Worm (Caenorhabditis elegans): ENCODE results near the gene B0285.6.

B0285.6 gene

ce11 chrIII:4401142-4401541, 51.2 kb downstream of the B0285.6 start, which contains the start of gene R07E5.15:
Gene R07E5.15 (plus strand): TSS chrIII:4401442.
- TF ChIP-seq mes-4 (tag; optimal IDR thresholded peaks at IDR 0.05), result no peak
- TF ChIP-seq egrh-3 (GFP tag; IDR thresholded peaks at IDR 0.05), result no peak
- TF ChIP-seq ztf-3 (GFP tag; optimal IDR thresholded peaks at IDR 0.05), result no peak
- TF ChIP-seq hsf-1 (GFP tag; IDR thresholded peaks at IDR 0.05), result no peak
- no peak for TF ChIP-seq ama-1 (optimal IDR thresholded peaks at IDR 0.05)
- no peak for TF ChIP-seq ama-1 (GFP tag; optimal IDR thresholded peaks at IDR 0.05)
- no peak for TF ChIP-seq B0035.1 (tag; optimal IDR thresholded peaks at IDR 0.05)
- TF ChIP-seq athp-1 (tag; optimal IDR thresholded peaks at IDR 0.05), result no peak
- no peak for TF ChIP-seq hmg-20 (GFP tag; IDR thresholded peaks at IDR 0.05)
- no peak for TF ChIP-seq xnd-1 (tag; optimal IDR thresholded peaks at IDR 0.05)
- no peak for TF ChIP-seq hlh-26 (GFP tag; conservative IDR thresholded peaks at IDR 0.05)
- no peak for TF ChIP-seq attf-5 (GFP tag; optimal IDR thresholded peaks at IDR 0.05)
- TF ChIP-seq D2030.7 (GFP tag; IDR thresholded peaks at IDR 0.05), result no peak
- no peak for TF ChIP-seq ztf-26 (tag; optimal IDR thresholded peaks at IDR 0.05)
- no peak for TF ChIP-seq Y95B8A.8 (GFP tag; IDR thresholded peaks at IDR 0.05)
- TF ChIP-seq lin-40 (tag; optimal IDR thresholded peaks at IDR 0.05), result no peak
- TF ChIP-seq ceh-27 (GFP tag; optimal IDR thresholded peaks at IDR 0.05), result no peak
- TF ChIP-seq aptf-2 (GFP tag; conservative IDR thresholded peaks at IDR 0.05), result no peak
- TF ChIP-seq nhr-120 (GFP tag; IDR thresholded peaks at IDR 0.05), result no peak
- TF ChIP-seq let-607 (tag; optimal IDR thresholded peaks at IDR 0.05), result no peak

- TF ChIP-seq snpc-3.4 (tag; optimal IDR thresholded peaks at IDR 0.05) (no peak), mel-28 (tag; optimal IDR thresholded peaks at IDR 0.05; ENCODE audit: borderline replicate concordance) (no peak), tlf-1 (GFP tag; optimal IDR thresholded peaks at IDR 0.05) (no peak), mes-4 (tag; optimal IDR thresholded peaks at IDR 0.05) (no peak), Y67H2A.10 (GFP tag; conservative IDR thresholded peaks at IDR 0.05) (no peak), ztf-22 (GFP tag; optimal IDR thresholded peaks at IDR 0.05) (no peak), Y79H2A.3 (GFP tag; conservative IDR thresholded peaks at IDR 0.05) (no peak), chd-7 (tag; optimal IDR thresholded peaks at IDR 0.05) (no peak), nhr-90 (tag; optimal IDR thresholded peaks at IDR 0.05) (no peak), lsy-27 (tag; optimal IDR thresholded peaks at IDR 0.05; ENCODE audit: borderline replicate concordance, insufficient read depth) (no peak), ceh-58 (GFP tag; IDR thresholded peaks at IDR 0.05) (no peak), mcd-1 (GFP tag; IDR thresholded peaks at IDR 0.05) (0 out of 2 replicates have a peak, but pooled peaks have one; percentile 22), F22D6.2 (tag; optimal IDR thresholded peaks at IDR 0.05) (no peak), egl-18 (GFP tag; IDR thresholded peaks at IDR 0.05) (no peak), Y53F4B.3 (GFP tag; IDR thresholded peaks at IDR 0.05) (no peak), ceh-40 (GFP tag; IDR thresholded peaks at IDR 0.05) (no peak), ztf-3 (GFP tag; optimal IDR thresholded peaks at IDR 0.05) (no peak), aptf-2 (GFP tag; conservative IDR thresholded peaks at IDR 0.05) (no peak), lin-26 (GFP tag; IDR thresholded peaks at IDR 0.05) (no peak), attf-5 (GFP tag; optimal IDR thresholded peaks at IDR 0.05) (peak; percentile 68), B0336.3 (GFP tag; IDR thresholded peaks at IDR 0.05) (no peak), Y56A3A.18 (GFP tag; IDR thresholded peaks at IDR 0.05) (no peak), B0019.2 (GFP tag; conservative IDR thresholded peaks at IDR 0.05) (no peak), dox-1 (GFP tag; IDR thresholded peaks at IDR 0.05) (0 out of 2 replicates have a peak, but pooled peaks have one; percentile 28), pbrm-1 (GFP tag; IDR thresholded peaks at IDR 0.05) (no peak), F55B11.4 (tag; optimal IDR thresholded peaks at IDR 0.05; ENCODE audit: borderline replicate concordance, insufficient read depth) (no peak), madf-10 (tag; optimal IDR thresholded peaks at IDR 0.05) (no peak), nhr-120 (GFP tag; IDR thresholded peaks at IDR 0.05) (no peak), D2030.7 (GFP tag; IDR thresholded peaks at IDR 0.05) (no peak), ccch-3 (GFP tag; optimal IDR thresholded peaks at IDR 0.05) (no peak), hmg-1.2 (GFP tag; IDR thresholded peaks at IDR 0.05) (peak; percentile 15; the same call in 1 of the 2 replicates), hsf-1 (GFP tag; IDR thresholded peaks at IDR 0.05) (no peak), T07F8.4 (tag; optimal IDR thresholded peaks at IDR 0.05) (no peak), F57C9.4 (tag; optimal IDR thresholded peaks at IDR 0.05) (no peak), T26A5.8 (tag; optimal IDR thresholded peaks at IDR 0.05) (no peak)
Measured at ce11 chrIII:4404339-4404836, 54.5 kb downstream of the B0285.6 start, which contains the start of the genes R07E5.17 and snfc-5. Gene R07E5.17 (minus strand): TSS chrIII:4404436. Gene snfc-5 (plus strand): TSS chrIII:4404786.
